Worm (Caenorhabditis elegans) whole organism, young adult: Measurements from ENCODE around the gene K02D10.2.
A peak's percentile ranks its signal among the peaks of the same experiment; 100 is the strongest.

Experiments
- B0019.2 ChIP-seq: fragments of 200-800 bp; sonication (Bioruptor generic); conservative IDR thresholded peaks from 2 replicates; pipeline ENCODE4 v1.3.6; 2022; ENCODE audit warnings: missing genetic modification reagents, missing genetic modification characterization, missing compliant biosample characterization
- B0261.1 ChIP-seq: sonication (generic microtip); optimal IDR thresholded peaks from 2 replicates; lab custom pipeline; 2016; ENCODE audit warnings: mild to moderate bottlenecking, missing genetic modification characterization, moderate library complexity, missing compliant biosample characterization
- C06A6.2 ChIP-seq: fragments of 200-800 bp; sonication (Bioruptor generic); conservative IDR thresholded peaks from 2 replicates; pipeline ENCODE4 v1.3.6; 2022; ENCODE audit warnings: missing genetic modification characterization, missing compliant biosample characterization
- F10E7.11 ChIP-seq: sonication (generic microtip); optimal IDR thresholded peaks from 2 replicates; lab custom pipeline; 2017; ENCODE audit warnings: mild to moderate bottlenecking, missing genetic modification characterization, moderate library complexity, missing compliant biosample characterization
- F37B4.10 ChIP-seq: fragments of 200-800 bp; sonication (Bioruptor generic); IDR thresholded peaks from 2 replicates; pipeline ENCODE4 v1.3.6; 2022; ENCODE audit warnings: missing genetic modification characterization, missing compliant biosample characterization
- F52B5.7 ChIP-seq: sonication (generic microtip); optimal IDR thresholded peaks from 2 replicates; lab custom pipeline; 2016; ENCODE audit warnings: mild to moderate bottlenecking, missing genetic modification characterization, missing compliant biosample characterization
- F57A8.1 ChIP-seq: fragments of 200-800 bp; sonication (Bioruptor generic); optimal IDR thresholded peaks from 2 replicates; lab custom pipeline; 2018; ENCODE audit warnings: mild to moderate bottlenecking, missing genetic modification characterization, moderate library complexity, missing compliant biosample characterization
- F57C9.4 ChIP-seq: sonication (generic microtip); optimal IDR thresholded peaks from 2 replicates; lab custom pipeline; 2017; ENCODE audit warnings: mild to moderate bottlenecking, missing genetic modification characterization, missing compliant biosample characterization
- K11D2.4 ChIP-seq: fragments of 200-800 bp; sonication (Bioruptor generic); IDR thresholded peaks from 2 replicates; pipeline ENCODE4 v1.3.6; 2022; ENCODE audit warnings: missing genetic modification reagents, missing genetic modification characterization, missing compliant biosample characterization
- T07F8.4 ChIP-seq: sonication (generic microtip); optimal IDR thresholded peaks from 2 replicates; lab custom pipeline; 2016; ENCODE audit warnings: mild to moderate bottlenecking, missing genetic modification characterization, moderate library complexity, missing compliant biosample characterization
- Y56A3A.18 ChIP-seq: fragments of 200-800 bp; sonication (Bioruptor generic); IDR thresholded peaks from 2 replicates; pipeline ENCODE4 v1.3.6; 2022; ENCODE audit warnings: missing genetic modification reagents, missing genetic modification characterization, missing compliant biosample characterization
- Y79H2A.3 ChIP-seq: fragments of 200-800 bp; sonication (Bioruptor generic); conservative IDR thresholded peaks from 2 replicates; pipeline ENCODE4 v1.3.6; 2022; ENCODE audit warnings: missing genetic modification reagents, missing genetic modification characterization, missing compliant biosample characterization
- aptf-2 ChIP-seq: fragments of 200-800 bp; sonication (Bioruptor generic); conservative IDR thresholded peaks from 2 replicates; pipeline ENCODE4 v1.3.6; 2022; ENCODE audit warnings: missing genetic modification reagents, missing genetic modification characterization, missing compliant biosample characterization
- attf-5 ChIP-seq: fragments of 200-800 bp; sonication (Bioruptor generic); optimal IDR thresholded peaks from 2 replicates; lab custom pipeline; 2018; ENCODE audit warnings: mild to moderate bottlenecking, missing genetic modification characterization, missing compliant biosample characterization
- attf-6 ChIP-seq: fragments of 200-800 bp; sonication (Bioruptor generic); IDR thresholded peaks from 2 replicates; pipeline ENCODE4 v1.3.6; 2022; ENCODE audit warnings: missing genetic modification reagents, missing genetic modification characterization, missing compliant biosample characterization
- cebp-1 ChIP-seq, 2 experiments: fragments of 200-800 bp in 1 of 2; sonication (Bioruptor generic) in 1 of 2; sonication (generic microtip) in 1 of 2; IDR thresholded peaks in 1 of 2; optimal IDR thresholded peaks in 1 of 2; 2 replicates each; pipeline versions ENCODE4 v1.3.6 to Lab custom; 2017 to 2022; ENCODE audit warnings: missing compliant biosample characterization in 2 of 2, missing genetic modification characterization in 2 of 2, mild to moderate bottlenecking in 1 of 2, missing genetic modification reagents in 1 of 2, moderate library complexity in 1 of 2
- dpff-1 ChIP-seq: sonication (generic microtip); optimal IDR thresholded peaks from 2 replicates; lab custom pipeline; 2017; ENCODE audit warnings: mild to moderate bottlenecking, missing genetic modification characterization, missing compliant biosample characterization
- ekl-4 ChIP-seq: fragments of 200-800 bp; sonication (Bioruptor generic); IDR thresholded peaks from 2 replicates; pipeline ENCODE4 v1.3.6; 2022; ENCODE audit warnings: missing genetic modification reagents, missing genetic modification characterization, missing compliant biosample characterization
- fkh-3 ChIP-seq: sonication (generic microtip); optimal IDR thresholded peaks from 2 replicates; lab custom pipeline; 2016; ENCODE audit warnings: mild to moderate bottlenecking, missing genetic modification characterization, missing compliant biosample characterization
- him-1 ChIP-seq: sonication (generic microtip); optimal IDR thresholded peaks from 2 replicates; lab custom pipeline; 2016; ENCODE audit warnings: missing genotype, missing genetic modification reagents, missing genetic modification characterization, missing compliant biosample characterization
- hlh-12 ChIP-seq: sonication (generic microtip); optimal IDR thresholded peaks from 2 replicates; lab custom pipeline; 2016; ENCODE audit warnings: missing genetic modification characterization, missing compliant biosample characterization
- hmg-20 ChIP-seq: fragments of 200-800 bp; sonication (Bioruptor generic); IDR thresholded peaks from 2 replicates; pipeline ENCODE4 v1.3.6; 2022; ENCODE audit warnings: missing genetic modification reagents, missing genetic modification characterization, missing compliant biosample characterization
- hrde-1 ChIP-seq: sonication (generic microtip); optimal IDR thresholded peaks from 2 replicates; lab custom pipeline; 2016; ENCODE audit warnings: missing genetic modification characterization, mild to moderate bottlenecking, missing compliant biosample characterization, moderate library complexity, missing genotype, missing genetic modification reagents, borderline replicate concordance
- hsf-1 ChIP-seq: fragments of 200-800 bp; sonication (Bioruptor generic); IDR thresholded peaks from 2 replicates; pipeline ENCODE4 v1.3.6; 2022; ENCODE audit warnings: missing genetic modification reagents, missing genetic modification characterization, missing compliant biosample characterization
- lag-1 ChIP-seq: fragments of 200-800 bp; sonication (Bioruptor generic); IDR thresholded peaks from 2 replicates; pipeline ENCODE4 v1.3.6; 2022; ENCODE audit warnings: missing genetic modification reagents, missing genetic modification characterization, missing compliant biosample characterization
- let-526 ChIP-seq: fragments of 200-800 bp; sonication (Bioruptor generic); IDR thresholded peaks from 2 replicates; pipeline ENCODE4 v1.3.6; 2022; ENCODE audit warnings: missing genetic modification reagents, missing genetic modification characterization, missing compliant biosample characterization
- lin-40 ChIP-seq: sonication (generic microtip); optimal IDR thresholded peaks from 2 replicates; lab custom pipeline; 2016; ENCODE audit warnings: missing genetic modification characterization, mild to moderate bottlenecking, missing compliant biosample characterization, missing genotype, missing genetic modification reagents
- lin-54 ChIP-seq: fragments of 200-800 bp; sonication (Bioruptor generic); optimal IDR thresholded peaks from 2 replicates; lab custom pipeline; 2018; ENCODE audit warnings: mild to moderate bottlenecking, missing genetic modification characterization, missing compliant biosample characterization
- lsy-27 ChIP-seq: sonication (generic microtip); optimal IDR thresholded peaks from 2 replicates; lab custom pipeline; 2017; ENCODE audit warnings: missing genetic modification characterization, mild to moderate bottlenecking, missing compliant biosample characterization, antibody characterized with exemption, missing genotype, borderline replicate concordance; ENCODE audit not compliant: insufficient read depth
- madf-10 ChIP-seq: sonication (generic microtip); optimal IDR thresholded peaks from 2 replicates; lab custom pipeline; 2016; ENCODE audit warnings: mild to moderate bottlenecking, missing genetic modification characterization, missing compliant biosample characterization
- madf-8 ChIP-seq: fragments of 200-800 bp; sonication (Bioruptor generic); conservative IDR thresholded peaks from 2 replicates; pipeline ENCODE4 v1.3.6; 2022; ENCODE audit warnings: missing genetic modification reagents, missing genetic modification characterization, missing compliant biosample characterization
- mcd-1 ChIP-seq: fragments of 200-800 bp; sonication (Bioruptor generic); IDR thresholded peaks from 2 replicates; pipeline ENCODE4 v1.3.6; 2022; ENCODE audit warnings: missing genetic modification reagents, missing genetic modification characterization, missing compliant biosample characterization
- mel-28 ChIP-seq: sonication (generic microtip); optimal IDR thresholded peaks from 2 replicates; lab custom pipeline; 2016; ENCODE audit warnings: borderline replicate concordance, mild to moderate bottlenecking, missing genetic modification characterization, missing compliant biosample characterization
- nfya-2 ChIP-seq: fragments of 200-800 bp; sonication (Bioruptor generic); IDR thresholded peaks from 2 replicates; pipeline ENCODE4 v1.3.6; 2022; ENCODE audit warnings: missing genetic modification reagents, missing genetic modification characterization, missing compliant biosample characterization
- nfyb-1 ChIP-seq: fragments of 200-800 bp; sonication (Bioruptor generic); IDR thresholded peaks from 2 replicates; pipeline ENCODE4 v1.3.6; 2022; ENCODE audit warnings: missing genetic modification reagents, missing genetic modification characterization, missing compliant biosample characterization
- nhr-120 ChIP-seq: fragments of 200-800 bp; sonication (Bioruptor generic); IDR thresholded peaks from 2 replicates; pipeline ENCODE4 v1.3.6; 2022; ENCODE audit warnings: missing genetic modification characterization, missing compliant biosample characterization
- pha-4 ChIP-seq: fragments of 150-350 bp; sonication (generic microtip); optimal IDR thresholded peaks from 2 replicates; lab custom pipeline; 2014; ENCODE audit warnings: missing biosample characterization, missing genetic modification reagents, missing genetic modification characterization
- rec-8 ChIP-seq, 2 experiments: sonication (generic microtip); optimal IDR thresholded peaks; 2 replicates each; lab custom pipeline; 2016; ENCODE audit warnings: mild to moderate bottlenecking in 2 of 2, missing genetic modification characterization in 2 of 2, missing genetic modification reagents in 2 of 2, missing genotype in 2 of 2, missing biosample characterization in 1 of 2, missing compliant biosample characterization in 1 of 2, moderate library complexity in 1 of 2
- rpc-1 ChIP-seq, 2 experiments: fragments of 150-350 bp in 1 of 2; sonication (generic microtip) in 1 of 2; optimal IDR thresholded peaks; 2 replicates each; lab custom pipeline; 2014 to 2018; ENCODE audit warnings: missing biosample characterization in 1 of 2, missing genetic modification characterization in 1 of 2, missing genetic modification reagents in 1 of 2, missing genotype in 1 of 2
- snpc-3.4 ChIP-seq: sonication (generic microtip); optimal IDR thresholded peaks from 2 replicates; lab custom pipeline; 2017; ENCODE audit warnings: missing genetic modification characterization, mild to moderate bottlenecking, missing compliant biosample characterization, antibody characterized with exemption, moderate library complexity, missing genotype, missing genetic modification reagents
- tbx-9 ChIP-seq: sonication (generic microtip); optimal IDR thresholded peaks from 2 replicates; lab custom pipeline; 2016; ENCODE audit warnings: borderline replicate concordance, missing genetic modification characterization, inconsistent platforms, missing compliant biosample characterization
- tlf-1 ChIP-seq: fragments of 200-800 bp; sonication (Bioruptor generic); optimal IDR thresholded peaks from 2 replicates; lab custom pipeline; 2018; ENCODE audit warnings: mild to moderate bottlenecking, missing genetic modification characterization, missing compliant biosample characterization
- unc-130 ChIP-seq: sonication (generic microtip); optimal IDR thresholded peaks from 2 replicates; lab custom pipeline; 2016; ENCODE audit warnings: missing genetic modification reagents, missing genetic modification characterization, missing compliant biosample characterization
- zfh-2 ChIP-seq: fragments of 200-800 bp; sonication (Bioruptor generic); conservative IDR thresholded peaks from 2 replicates; pipeline ENCODE4 v1.3.6; 2022; ENCODE audit warnings: missing genetic modification reagents, missing genetic modification characterization, missing compliant biosample characterization
- ztf-18 ChIP-seq: sonication (generic microtip); optimal IDR thresholded peaks from 2 replicates; lab custom pipeline; 2016; ENCODE audit warnings: missing genotype, mild to moderate bottlenecking, missing genetic modification characterization, missing compliant biosample characterization
- ztf-28 ChIP-seq: fragments of 200-800 bp; sonication (Bioruptor generic); IDR thresholded peaks from 2 replicates; pipeline ENCODE4 v1.3.6; 2022; ENCODE audit warnings: missing genetic modification reagents, missing genetic modification characterization, missing compliant biosample characterization
- ztf-3 ChIP-seq: fragments of 200-800 bp; sonication (Bioruptor generic); optimal IDR thresholded peaks from 2 replicates; lab custom pipeline; 2018; ENCODE audit warnings: mild to moderate bottlenecking, missing genetic modification characterization, missing compliant biosample characterization
- ztf-6 ChIP-seq: fragments of 200-800 bp; sonication (Bioruptor generic); IDR thresholded peaks from 2 replicates; pipeline ENCODE4 v1.3.6; 2022; ENCODE audit warnings: missing genetic modification reagents, missing genetic modification characterization, missing compliant biosample characterization

The K02D10.2 gene

DNA sequence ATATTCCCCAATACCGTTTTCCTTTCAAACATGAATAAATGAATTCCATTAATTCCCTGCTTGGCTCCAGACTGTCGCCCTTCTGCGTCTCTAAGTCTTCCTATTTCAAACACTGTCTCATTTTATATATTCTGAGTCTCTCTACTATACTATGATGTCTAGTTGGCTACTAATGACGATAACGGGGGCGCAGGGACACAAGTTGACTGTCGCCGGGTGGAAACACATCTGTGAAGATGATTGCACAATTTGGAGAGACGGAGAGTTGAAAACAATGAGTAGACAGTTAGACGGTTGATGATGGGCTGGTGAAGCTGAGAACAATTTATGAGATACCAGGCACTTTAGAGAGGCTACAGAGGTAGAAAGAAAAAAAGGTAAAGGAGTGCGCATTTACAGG is 21.6 kb downstream of the K02D10.2 start, which contains the start of gene sma-2 (continued):
- TF ChIP-seq ztf-28 (GFP tag; lab: Robert Waterston, UW) (no peak), ztf-3 (GFP tag; lab: Kevin White, UChicago) (no peak), hlh-12 (tag; lab: Kevin White, UChicago) (no peak), nfyb-1 (GFP tag; lab: Robert Waterston, UW) (0 out of 2 replicates have a peak, but pooled peaks have one; percentile 33), F10E7.11 (tag; lab: Kevin White, UChicago) (no peak), dpff-1 (no peak), T07F8.4 (tag; lab: Kevin White, UChicago) (no peak), ztf-6 (GFP tag; lab: Robert Waterston, UW) (no peak), pha-4 (tag; lab: Kevin White, UChicago) (peak; percentile 29), lag-1 (GFP tag; lab: Robert Waterston, UW) (no peak), nfya-2 (GFP tag; lab: Robert Waterston, UW) (no peak), hsf-1 (GFP tag; lab: Robert Waterston, UW) (no peak), C06A6.2 (GFP tag; lab: Robert Waterston, UW) (no peak), lin-54 (GFP tag; lab: Kevin White, UChicago) (no peak), zfh-2 (GFP tag; lab: Robert Waterston, UW) (no peak), mcd-1 (GFP tag; lab: Robert Waterston, UW) (no peak), fkh-3 (tag; lab: Kevin White, UChicago) (no peak), B0019.2 (GFP tag; lab: Robert Waterston, UW) (no peak), rec-8 (tag; optimal IDR thresholded peaks at IDR 0.05; lab: Kevin White, UChicago) (no peak), lin-40 (tag; lab: Kevin White, UChicago) (peak; percentile 64), attf-5 (GFP tag; lab: Kevin White, UChicago) (peak; percentile 68), tlf-1 (GFP tag; lab: Kevin White, UChicago) (no peak), snpc-3.4 (tag; lab: Kevin White, UChicago) (no peak), ekl-4 (no peak), lsy-27 (tag; lab: Kevin White, UChicago) (no peak), Y79H2A.3 (GFP tag; lab: Robert Waterston, UW) (no peak), aptf-2 (GFP tag; lab: Robert Waterston, UW) (no peak), madf-8 (GFP tag; lab: Robert Waterston, UW) (no peak), nhr-120 (no peak), cebp-1 (GFP tag; IDR thresholded peaks at IDR 0.05; lab: Robert Waterston, UW) (no peak), cebp-1 (tag; optimal IDR thresholded peaks at IDR 0.05; lab: Kevin White, UChicago) (peak; percentile 73), F57A8.1 (GFP tag; lab: Kevin White, UChicago) (no peak), attf-6 (GFP tag; lab: Robert Waterston, UW) (no peak), Y56A3A.18 (no peak), hrde-1 (no peak), F52B5.7 (no peak), K11D2.4 (GFP tag; lab: Robert Waterston, UW) (no peak), let-526 (GFP tag; lab: Robert Waterston, UW) (0 out of 2 replicates have a peak, but pooled peaks have one; percentile 50), madf-10 (tag; lab: Kevin White, UChicago) (peak; percentile 25), unc-130 (GFP tag; lab: Kevin White, UChicago) (no peak), ztf-18 (tag; lab: Kevin White, UChicago) (peak; percentile 30), tbx-9 (tag; lab: Kevin White, UChicago) (no peak), rpc-1 (optimal IDR thresholded peaks at IDR 0.05; lab: Kevin White, UChicago) (no peak), rpc-1 (tag; optimal IDR thresholded peaks at IDR 0.05; lab: Kevin White, UChicago) (no peak), F37B4.10 (GFP tag; lab: Robert Waterston, UW) (no peak), him-1 (tag; lab: Kevin White, UChicago) (no peak), B0261.1 (no peak), mel-28 (tag; lab: Kevin White, UChicago) (no peak), hmg-20 (GFP tag; lab: Robert Waterston, UW) (no peak), F57C9.4 (tag; lab: Kevin White, UChicago) (no peak)
